Fruit fly (Drosophila melanogaster) whole organism, wandering third instar larva: ENCODE results near the gene Kul.
A peak's percentile ranks its signal among the peaks of the same experiment; 100 is the strongest.

Experiments
- HLH106 ChIP-seq: fragments of 200-800 bp; optimal IDR thresholded peaks from 3 replicates; lab custom pipeline; 2019; ENCODE audit warnings: missing biosample characterization, mild to moderate bottlenecking, missing genetic modification characterization, moderate library complexity
- Hr78 ChIP-seq: fragments of >200 bp; optimal IDR thresholded peaks from 2 replicates; lab custom pipeline; 2017; ENCODE audit warnings: missing biosample characterization, missing genetic modification characterization
- Vsx2 ChIP-seq: fragments of 200-300, 225-300 bp; sonication (Bioruptor generic); optimal IDR thresholded peaks from 2 replicates; lab custom pipeline; 2018; ENCODE audit warnings: missing biosample characterization, missing genetic modification characterization; ENCODE audit not compliant: partially characterized antibody
- pan ChIP-seq: fragments of >200 bp; optimal IDR thresholded peaks from 2 replicates; lab custom pipeline; 2017

DNA sequence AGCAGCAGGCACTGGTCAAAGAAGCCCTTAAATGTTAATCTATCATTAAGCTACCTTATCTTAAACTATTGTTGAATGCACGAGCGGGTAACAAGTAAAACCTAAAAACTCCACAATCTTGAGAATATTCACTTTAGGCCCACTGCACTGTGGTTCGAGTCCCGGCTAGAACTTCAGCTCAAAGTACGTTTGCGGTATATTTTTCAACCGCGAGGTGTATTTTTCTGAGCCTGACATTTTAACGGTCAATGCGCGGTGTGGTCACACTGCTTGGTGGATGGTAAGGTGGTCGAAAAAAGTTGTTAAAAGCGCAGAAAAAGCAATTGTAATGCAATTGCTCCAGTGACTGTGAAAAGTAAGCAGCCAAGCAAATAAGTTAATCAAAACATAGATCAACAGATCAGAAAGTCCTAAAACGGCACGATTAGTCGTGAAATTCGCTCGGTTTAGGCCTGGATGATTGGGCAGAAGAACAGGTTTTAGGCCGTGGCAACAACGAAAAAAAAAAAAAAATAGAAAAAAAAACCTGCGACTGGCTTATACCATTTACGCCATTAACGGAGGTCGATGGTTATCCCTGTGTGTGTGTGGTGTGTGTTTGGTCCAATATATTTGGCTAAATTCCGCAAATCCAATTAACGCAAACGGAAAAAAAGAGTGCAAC is at the start of gene Kul:
- TF ChIP-seq Vsx2, result no peak
- TF ChIP-seq Hr78 (GFP tag; lab: Kevin White, UChicago), result no peak
- no peak for TF ChIP-seq pan
- TF ChIP-seq HLH106, result peak; percentile 31
